Comparison of ENCODE assay signal across 4 fruit fly cellular contexts in genomic region chr2L:9918020-9918959, dm6.
TF ChIP-seq lines count a peak whose summit lies in the region.

TSS of gene CG5885 (minus strand) at chr2L:9918330.
TSS of gene CG4598 (plus strand) at chr2L:9918618.

TF ChIP-seq in whole organism, adult, 20 proteins besides CTCF, POLR2A, EP300 and RAD21 (continued from another document):
- no peak for TF ChIP-seq ovo (GFP tag; optimal IDR thresholded peaks at IDR 0.05; lab: Kevin White, UChicago)
- TF ChIP-seq Crg-1 (GFP tag; optimal IDR thresholded peaks at IDR 0.05; lab: Kevin White, UChicago), result peak; percentile 34

TF ChIP-seq in whole organism, embryonic, 481 proteins besides CTCF, POLR2A, EP300 and RAD21 (continued from another document and continues in another):
- TF ChIP-seq CG10267 (tag; optimal IDR thresholded peaks at IDR 0.05; lab: Kevin White, UChicago) (peak; percentile 71), tap (tag; optimal IDR thresholded peaks at IDR 0.05; lab: Kevin White, UChicago) (peak; percentile 45), CG4707 (GFP tag; optimal IDR thresholded peaks at IDR 0.05; lab: Kevin White, UChicago) (no peak), pb (GFP tag; optimal IDR thresholded peaks at IDR 0.05; lab: Kevin White, UChicago) (no peak), CG32767 (GFP tag; IDR thresholded peaks at IDR 0.05; lab: Robert Waterston, UW) (peak; percentile 34; the same call in 1 of the 2 replicates), peb (GFP tag; IDR thresholded peaks at IDR 0.05; lab: Robert Waterston, UW) (no peak), CG2199 (GFP tag; IDR thresholded peaks at IDR 0.05; lab: Robert Waterston, UW) (no peak), CG7987 (GFP tag; optimal IDR thresholded peaks at IDR 0.05; lab: Kevin White, UChicago) (no peak), Antp (GFP tag; optimal IDR thresholded peaks at IDR 0.05; lab: Kevin White, UChicago) (peak; percentile 59), Adf1 (GFP tag; IDR thresholded peaks at IDR 0.05; lab: Robert Waterston, UW) (peak; percentile 50), tio (GFP tag; optimal IDR thresholded peaks at IDR 0.05; lab: Kevin White, UChicago) (no peak), crc (GFP tag; optimal IDR thresholded peaks at IDR 0.05; lab: Kevin White, UChicago) (peak; percentile 22), bsh (GFP tag; optimal IDR thresholded peaks at IDR 0.05; lab: Kevin White, UChicago) (peak; percentile 66 to 74), Bgb (GFP tag; IDR thresholded peaks at IDR 0.05; lab: Robert Waterston, UW; ENCODE audit: partially characterized antibody) (peak; percentile 76), insv (GFP tag; optimal IDR thresholded peaks at IDR 0.05; lab: Kevin White, UChicago) (peak in 1 of 2 experiments; percentile 82), CG14667 (GFP tag; IDR thresholded peaks at IDR 0.05; lab: Robert Waterston, UW) (peak; percentile 27; the same call in 1 of the 2 replicates), sr (GFP tag; IDR thresholded peaks at IDR 0.05; lab: Robert Waterston, UW) (no peak; the same call in 2 of the 3 replicates), CG9797 (GFP tag; optimal IDR thresholded peaks at IDR 0.05; lab: Kevin White, UChicago) (peak; percentile 47), Sry-δ (GFP tag; optimal IDR thresholded peaks at IDR 0.05; lab: Kevin White, UChicago) (peak; percentile 82), row (GFP tag; IDR thresholded peaks at IDR 0.05; lab: Robert Waterston, UW) (peak; percentile 81), zen2 (GFP tag; IDR thresholded peaks at IDR 0.05; lab: Robert Waterston, UW; ENCODE audit: partially characterized antibody) (peak; percentile 72; the same call in 2 of the 3 replicates), CG5245 (GFP tag; optimal IDR thresholded peaks at IDR 0.05; lab: Kevin White, UChicago) (no peak), Hr51 (GFP tag; optimal IDR thresholded peaks at IDR 0.05; lab: Kevin White, UChicago) (peak; percentile 11 to 81), CG10654 (GFP tag; optimal IDR thresholded peaks at IDR 0.05; lab: Kevin White, UChicago) (peak; percentile 39), Hey (tag; optimal IDR thresholded peaks at IDR 0.05; lab: Kevin White, UChicago) (no peak), chm (GFP tag; IDR thresholded peaks at IDR 0.05; lab: Robert Waterston, UW) (peak; percentile 61), H15 (GFP tag; IDR thresholded peaks at IDR 0.05; lab: Robert Waterston, UW) (peak; percentile 41; the same call in 2 of the 3 replicates), Ada2b (GFP tag; IDR thresholded peaks at IDR 0.05; lab: Robert Waterston, UW) (peak; percentile 85), sd (tag; optimal IDR thresholded peaks at IDR 0.05; lab: Kevin White, UChicago) (peak; percentile 15), Sox100B (GFP tag; optimal IDR thresholded peaks at IDR 0.05; lab: Kevin White, UChicago) (peak; percentile 65), croc (GFP tag; conservative IDR thresholded peaks at IDR 0.05; lab: Robert Waterston, UW) (0 out of 3 replicates have a peak, but pooled peaks have one; percentile 25), CG17328 (GFP tag; IDR thresholded peaks at IDR 0.05; lab: Robert Waterston, UW) (peak; percentile 70), CG2712 (tag; optimal IDR thresholded peaks at IDR 0.05; lab: Kevin White, UChicago) (peak; percentile 61), CrebB (tag; optimal IDR thresholded peaks at IDR 0.05; lab: Kevin White, UChicago) (peak; percentile 59), CG1603 (tag; optimal IDR thresholded peaks at IDR 0.05; lab: Kevin White, UChicago) (peak; percentile 78), CG4424 (GFP tag; optimal IDR thresholded peaks at IDR 0.05; lab: Kevin White, UChicago) (peak; percentile 63), B-H1 (GFP tag; IDR thresholded peaks at IDR 0.05; lab: Robert Waterston, UW) (no peak), yki (optimal IDR thresholded peaks at IDR 0.05; lab: Kevin White, UChicago) (no peak), CG31441 (GFP tag; IDR thresholded peaks at IDR 0.05; lab: Robert Waterston, UW) (peak; percentile 64), ATbp (GFP tag; optimal IDR thresholded peaks at IDR 0.05; lab: Kevin White, UChicago) (peak; percentile 55), trem (tag; optimal IDR thresholded peaks at IDR 0.05; lab: Kevin White, UChicago) (peak; percentile 23), lola (GFP tag; optimal IDR thresholded peaks at IDR 0.05; lab: Kevin White, UChicago) (peak in 1 of 3 experiments; percentile 71)

TF ChIP-seq in whole organism, prepupa, 60 proteins besides CTCF, POLR2A, EP300 and RAD21 (continued from another document):
- TF ChIP-seq Ets21C (GFP tag; optimal IDR thresholded peaks at IDR 0.05; lab: Kevin White, UChicago) (peak; percentile 57), CG8632 (GFP tag; optimal IDR thresholded peaks at IDR 0.05; lab: Kevin White, UChicago) (peak; percentile 62), CG10631 (GFP tag; optimal IDR thresholded peaks at IDR 0.05; lab: Kevin White, UChicago) (peak; percentile 84), CG3919 (GFP tag; optimal IDR thresholded peaks at IDR 0.05; lab: Kevin White, UChicago) (peak; percentile 76), OdsH (GFP tag; optimal IDR thresholded peaks at IDR 0.05; lab: Kevin White, UChicago) (peak; percentile 79), Met (GFP tag; optimal IDR thresholded peaks at IDR 0.05; lab: Kevin White, UChicago) (peak; percentile 80), Sox14 (GFP tag; optimal IDR thresholded peaks at IDR 0.05; lab: Kevin White, UChicago) (peak; percentile 67), Lpt (GFP tag; optimal IDR thresholded peaks at IDR 0.05; lab: Kevin White, UChicago) (peak; percentile 68), CG32006 (GFP tag; optimal IDR thresholded peaks at IDR 0.05; lab: Kevin White, UChicago) (peak; percentile 73), CG15336 (GFP tag; IDR thresholded peaks at IDR 0.05; lab: Robert Waterston, UW) (no peak; the same call in none of the 2 replicates), CG11762 (GFP tag; optimal IDR thresholded peaks at IDR 0.05; lab: Kevin White, UChicago; ENCODE audit: insufficient read depth) (peak; percentile 47), CG4318 (GFP tag; optimal IDR thresholded peaks at IDR 0.05; lab: Kevin White, UChicago) (peak; percentile 8), Eip93F (GFP tag; optimal IDR thresholded peaks at IDR 0.05; lab: Kevin White, UChicago) (peak; percentile 88), fkh (GFP tag; optimal IDR thresholded peaks at IDR 0.05; lab: Kevin White, UChicago) (peak; percentile 45), topi (GFP tag; optimal IDR thresholded peaks at IDR 0.05; lab: Kevin White, UChicago) (peak; percentile 46), Sox15 (GFP tag; optimal IDR thresholded peaks at IDR 0.05; lab: Kevin White, UChicago) (peak; percentile 56), CG6276 (GFP tag; optimal IDR thresholded peaks at IDR 0.05; lab: Kevin White, UChicago) (peak; percentile 90), Sox102F (GFP tag; optimal IDR thresholded peaks at IDR 0.05; lab: Kevin White, UChicago) (peak; percentile 71), Blimp-1 (GFP tag; optimal IDR thresholded peaks at IDR 0.05; lab: Kevin White, UChicago) (peak; percentile 50), ss (GFP tag; optimal IDR thresholded peaks at IDR 0.05; lab: Kevin White, UChicago) (peak; percentile 83 to 86), pdm3 (GFP tag; optimal IDR thresholded peaks at IDR 0.05; lab: Kevin White, UChicago) (peak; percentile 78), cyc (GFP tag; optimal IDR thresholded peaks at IDR 0.05; lab: Kevin White, UChicago) (peak; percentile 55), CG11902 (GFP tag; optimal IDR thresholded peaks at IDR 0.05; lab: Kevin White, UChicago) (peak; percentile 15), Hr38 (GFP tag; optimal IDR thresholded peaks at IDR 0.05; lab: Kevin White, UChicago) (peak; percentile 7), Hr39 (GFP tag; optimal IDR thresholded peaks at IDR 0.05; lab: Kevin White, UChicago) (peak; percentile 75), Gug (GFP tag; IDR thresholded peaks at IDR 0.05; lab: Robert Waterston, UW) (peak; percentile 46), vri (GFP tag; optimal IDR thresholded peaks at IDR 0.05; lab: Kevin White, UChicago) (peak; percentile 54), fd85E (GFP tag; optimal IDR thresholded peaks at IDR 0.05; lab: Kevin White, UChicago) (no peak), Smox (GFP tag; optimal IDR thresholded peaks at IDR 0.05; lab: Kevin White, UChicago) (peak; percentile 76), CG9139 (GFP tag; optimal IDR thresholded peaks at IDR 0.05; lab: Kevin White, UChicago) (peak; percentile 85), salr (GFP tag; optimal IDR thresholded peaks at IDR 0.05; lab: Kevin White, UChicago) (peak in 1 of 2 experiments; percentile 79), eg (GFP tag; IDR thresholded peaks at IDR 0.05; lab: Robert Waterston, UW) (peak; percentile 80), spab (GFP tag; optimal IDR thresholded peaks at IDR 0.05; lab: Kevin White, UChicago) (peak; percentile 64), acj6 (GFP tag; optimal IDR thresholded peaks at IDR 0.05; lab: Kevin White, UChicago) (peak; percentile 76), CG6163 (GFP tag; IDR thresholded peaks at IDR 0.05; lab: Robert Waterston, UW) (peak; percentile 76), CG6792 (GFP tag; optimal IDR thresholded peaks at IDR 0.05; lab: Kevin White, UChicago) (peak; percentile 73), CG31627 (GFP tag; optimal IDR thresholded peaks at IDR 0.05; lab: Kevin White, UChicago) (peak; percentile 57), CG8119 (GFP tag; IDR thresholded peaks at IDR 0.05; lab: Robert Waterston, UW) (peak; percentile 73), fd59A (GFP tag; optimal IDR thresholded peaks at IDR 0.05; lab: Kevin White, UChicago) (peak; percentile 32), lz (GFP tag; optimal IDR thresholded peaks at IDR 0.05; lab: Kevin White, UChicago) (peak; percentile 77), CG6808 (GFP tag; optimal IDR thresholded peaks at IDR 0.05; lab: Kevin White, UChicago) (peak; percentile 79)

TF ChIP-seq in whole organism, wandering third instar larva, 38 proteins besides CTCF, POLR2A, EP300 and RAD21 (continued from another document):
- TF ChIP-seq Hr78 (GFP tag; optimal IDR thresholded peaks at IDR 0.05; lab: Kevin White, UChicago) (no peak), usp (GFP tag; optimal IDR thresholded peaks at IDR 0.05; lab: Kevin White, UChicago) (no peak), jim (GFP tag; optimal IDR thresholded peaks at IDR 0.05; lab: Kevin White, UChicago) (no peak), h (GFP tag; optimal IDR thresholded peaks at IDR 0.05; lab: Kevin White, UChicago) (peak; percentile 70), lola (GFP tag; optimal IDR thresholded peaks at IDR 0.05; lab: Kevin White, UChicago) (no peak), Abd-B (GFP tag; optimal IDR thresholded peaks at IDR 0.05; lab: Kevin White, UChicago) (no peak), Rel (GFP tag; optimal IDR thresholded peaks at IDR 0.05; lab: Kevin White, UChicago) (no peak), Rel (tag; optimal IDR thresholded peaks at IDR 0.05; lab: Kevin White, UChicago) (no peak), tai (GFP tag; optimal IDR thresholded peaks at IDR 0.05; lab: Kevin White, UChicago) (no peak), dsf (GFP tag; optimal IDR thresholded peaks at IDR 0.05; lab: Kevin White, UChicago; ENCODE audit: borderline replicate concordance) (peak; percentile 28), Jra (GFP tag; optimal IDR thresholded peaks at IDR 0.05; lab: Kevin White, UChicago) (peak; percentile 70), OdsH (GFP tag; optimal IDR thresholded peaks at IDR 0.05; lab: Kevin White, UChicago) (peak; percentile 75), br (GFP tag; optimal IDR thresholded peaks at IDR 0.05; lab: Kevin White, UChicago) (peak; percentile 55), Sp1 (GFP tag; optimal IDR thresholded peaks at IDR 0.05; lab: Kevin White, UChicago) (peak; percentile 68), fru (GFP tag; optimal IDR thresholded peaks at IDR 0.05; lab: Kevin White, UChicago) (peak; percentile 79), Dif (GFP tag; optimal IDR thresholded peaks at IDR 0.05; lab: Kevin White, UChicago; ENCODE audit: partially characterized antibody) (peak; percentile 45), HLH106 (tag; optimal IDR thresholded peaks at IDR 0.05; lab: Kevin White, UChicago) (peak; percentile 68)
